Fruit fly (Drosophila melanogaster): ENCODE measurements around the gene asun.

asun gene

dm6 chr3R:16227074-16227473 is 37.0 kb upstream of the asun start:
- no peak for TF ChIP-seq CG7368 (GFP tag; optimal IDR thresholded peaks at IDR 0.05)
- TF ChIP-seq Sox15 (GFP tag; optimal IDR thresholded peaks at IDR 0.05): no peak
- no peak for TF ChIP-seq CG34406 (GFP tag; optimal IDR thresholded peaks at IDR 0.05)
- no peak for TF ChIP-seq Gug (GFP tag; IDR thresholded peaks at IDR 0.05)
- no peak for TF ChIP-seq Sox102F (GFP tag; optimal IDR thresholded peaks at IDR 0.05)
- peak; percentile 18 for TF ChIP-seq Eip75B (GFP tag; optimal IDR thresholded peaks at IDR 0.05)
- TF ChIP-seq CG32006 (GFP tag; optimal IDR thresholded peaks at IDR 0.05): no peak
- TF ChIP-seq Eip93F (GFP tag; optimal IDR thresholded peaks at IDR 0.05): peak; percentile 10
- no peak for TF ChIP-seq acj6 (GFP tag; optimal IDR thresholded peaks at IDR 0.05)
- TF ChIP-seq CG6792 (GFP tag; optimal IDR thresholded peaks at IDR 0.05): no peak
- peak; percentile 79 for TF ChIP-seq Sox14 (GFP tag; optimal IDR thresholded peaks at IDR 0.05)
- no peak for TF ChIP-seq dac (GFP tag; optimal IDR thresholded peaks at IDR 0.05)
- no peak for TF ChIP-seq fd85E (GFP tag; optimal IDR thresholded peaks at IDR 0.05)
- peak; percentile 6 for TF ChIP-seq CG16779 (tag; optimal IDR thresholded peaks at IDR 0.05)
- no peak for TF ChIP-seq Hr4 (GFP tag; optimal IDR thresholded peaks at IDR 0.05)
- TF ChIP-seq svp (GFP tag): peak; percentile 69
- no peak for TF ChIP-seq CG3032 (tag; optimal IDR thresholded peaks at IDR 0.05)
- no peak for TF ChIP-seq fd59A (GFP tag; optimal IDR thresholded peaks at IDR 0.05)
- TF ChIP-seq topi (GFP tag; optimal IDR thresholded peaks at IDR 0.05): no peak
- peak; percentile 25 for TF ChIP-seq Blimp-1 (GFP tag; optimal IDR thresholded peaks at IDR 0.05)
- TF ChIP-seq Lpt (GFP tag; optimal IDR thresholded peaks at IDR 0.05): peak; percentile 30
- no peak for TF ChIP-seq Smox (GFP tag; optimal IDR thresholded peaks at IDR 0.05)
- TF ChIP-seq CG8632 (GFP tag; optimal IDR thresholded peaks at IDR 0.05): no peak
- TF ChIP-seq fkh (GFP tag; optimal IDR thresholded peaks at IDR 0.05): no peak
- peak; percentile 51 for TF ChIP-seq Eip78C (GFP tag)
- no peak for TF ChIP-seq Hr39 (GFP tag; optimal IDR thresholded peaks at IDR 0.05)
- no peak for TF ChIP-seq CG3919 (GFP tag; optimal IDR thresholded peaks at IDR 0.05)
- peak; percentile 17 for TF ChIP-seq Ets96B (tag; optimal IDR thresholded peaks at IDR 0.05)
- TF ChIP-seq Ets21C (GFP tag; optimal IDR thresholded peaks at IDR 0.05): no peak
- no peak for TF ChIP-seq OdsH (GFP tag; optimal IDR thresholded peaks at IDR 0.05)
- peak; percentile 32 to 96 for TF ChIP-seq ss (GFP tag; optimal IDR thresholded peaks at IDR 0.05)
- peak; percentile 3 for TF ChIP-seq CG6276 (GFP tag; optimal IDR thresholded peaks at IDR 0.05)
- no peak for TF ChIP-seq CG4318 (GFP tag; optimal IDR thresholded peaks at IDR 0.05)

dm6 chr3R:16228719-16229704 is 35.1 kb upstream of the asun start:
- TF ChIP-seq CG8632 (GFP tag; optimal IDR thresholded peaks at IDR 0.05): no peak
- TF ChIP-seq Smox (GFP tag; optimal IDR thresholded peaks at IDR 0.05): no peak
- no peak for TF ChIP-seq esn (GFP tag; optimal IDR thresholded peaks at IDR 0.05)
- TF ChIP-seq CG8319 (GFP tag; optimal IDR thresholded peaks at IDR 0.05): no peak
- TF ChIP-seq CG6792 (GFP tag; optimal IDR thresholded peaks at IDR 0.05): no peak
- peak; percentile 71 for TF ChIP-seq Eip78C (GFP tag)
- TF ChIP-seq Met (GFP tag; optimal IDR thresholded peaks at IDR 0.05): peak; percentile 32
- no peak for TF ChIP-seq CG31627 (GFP tag; optimal IDR thresholded peaks at IDR 0.05)
- no peak for TF ChIP-seq CG32006 (GFP tag; optimal IDR thresholded peaks at IDR 0.05)
- TF ChIP-seq CG3032 (tag; optimal IDR thresholded peaks at IDR 0.05): peak; percentile 27
- TF ChIP-seq salr (GFP tag; optimal IDR thresholded peaks at IDR 0.05): no peak
- TF ChIP-seq CG6163 (GFP tag; IDR thresholded peaks at IDR 0.05): no peak
- TF ChIP-seq CG1621 (tag; optimal IDR thresholded peaks at IDR 0.05): peak; percentile 30
- no peak for TF ChIP-seq cyc (GFP tag; optimal IDR thresholded peaks at IDR 0.05)
- no peak for TF ChIP-seq acj6 (GFP tag; optimal IDR thresholded peaks at IDR 0.05)
- peak; percentile 40 for TF ChIP-seq Ets96B (tag; optimal IDR thresholded peaks at IDR 0.05)
- TF ChIP-seq Hr39 (GFP tag; optimal IDR thresholded peaks at IDR 0.05): no peak
- no peak for TF ChIP-seq CG10631 (GFP tag; optimal IDR thresholded peaks at IDR 0.05)
- peak; percentile 19 for TF ChIP-seq Blimp-1 (GFP tag; optimal IDR thresholded peaks at IDR 0.05)
- no peak for TF ChIP-seq Sox15 (GFP tag; optimal IDR thresholded peaks at IDR 0.05)
- TF ChIP-seq spab (GFP tag; optimal IDR thresholded peaks at IDR 0.05): peak; percentile 8
- peak; percentile 57 for TF ChIP-seq vri (GFP tag; optimal IDR thresholded peaks at IDR 0.05)
- no peak for TF ChIP-seq CG11902 (GFP tag; optimal IDR thresholded peaks at IDR 0.05)
- TF ChIP-seq CG3919 (GFP tag; optimal IDR thresholded peaks at IDR 0.05): no peak
- TF ChIP-seq topi (GFP tag; optimal IDR thresholded peaks at IDR 0.05): no peak
- peak; percentile 74 for TF ChIP-seq fkh (GFP tag; optimal IDR thresholded peaks at IDR 0.05)
- no peak for TF ChIP-seq CG7368 (GFP tag; optimal IDR thresholded peaks at IDR 0.05)
- TF ChIP-seq CG9139 (GFP tag; optimal IDR thresholded peaks at IDR 0.05): peak; percentile 74
- TF ChIP-seq CG11762 (GFP tag; optimal IDR thresholded peaks at IDR 0.05; ENCODE audit: insufficient read depth): no peak
- no peak for TF ChIP-seq dac (GFP tag; optimal IDR thresholded peaks at IDR 0.05)
- peak; percentile 44 for TF ChIP-seq Eip93F (GFP tag; optimal IDR thresholded peaks at IDR 0.05)
